Worm (Caenorhabditis elegans) whole organism, midembryonic: ENCODE measurements around the gene R13A5.11.
A peak's percentile ranks its signal among the peaks of the same experiment; 100 is the strongest.

Experiments
- T22C8.4 ChIP-seq: fragments of 200-800 bp; sonication (Bioruptor generic); IDR thresholded peaks from 2 replicates; pipeline ENCODE4 v1.3.6; 2022; ENCODE audit warnings: missing genetic modification characterization, missing compliant biosample characterization
- cog-1 ChIP-seq: sonication (generic microtip); optimal IDR thresholded peaks from 2 replicates; lab custom pipeline; 2016; ENCODE audit warnings: missing genetic modification characterization, missing compliant biosample characterization
- flt-1 ChIP-seq: fragments of 200-800 bp; sonication (Bioruptor generic); IDR thresholded peaks from 2 replicates; pipeline ENCODE4 v1.3.6; 2022; ENCODE audit warnings: missing genetic modification characterization, missing compliant biosample characterization
- klf-2 ChIP-seq: fragments of 200-800 bp; sonication (Bioruptor generic); conservative IDR thresholded peaks from 2 replicates; pipeline ENCODE4 v1.3.6; 2022; ENCODE audit warnings: missing genetic modification reagents, missing genetic modification characterization, missing compliant biosample characterization
- med-1 ChIP-seq: sonication (generic microtip); optimal IDR thresholded peaks from 2 replicates; lab custom pipeline; 2017; ENCODE audit warnings: missing genetic modification characterization, mild to moderate bottlenecking, missing compliant biosample characterization, antibody characterized with exemption, missing genetic modification reagents; ENCODE audit not compliant: insufficient read depth
- ref-1 ChIP-seq: fragments of 200-800 bp; sonication (Bioruptor generic); conservative IDR thresholded peaks from 2 replicates; pipeline ENCODE4 v1.3.6; 2022; ENCODE audit warnings: missing genetic modification reagents, missing genetic modification characterization, missing compliant biosample characterization
- tab-1 ChIP-seq: fragments of 200-800 bp; sonication (Bioruptor generic); IDR thresholded peaks from 2 replicates; pipeline ENCODE4 v1.3.6; 2022; ENCODE audit warnings: missing genetic modification characterization, missing compliant biosample characterization
- ztf-23 ChIP-seq: fragments of 200-800 bp; sonication (Bioruptor generic); IDR thresholded peaks from 2 replicates; pipeline ENCODE4 v1.3.6; 2022; ENCODE audit warnings: missing genetic modification reagents, missing genetic modification characterization, missing compliant biosample characterization
- ztf-29 ChIP-seq: fragments of 200-800 bp; sonication (Bioruptor generic); IDR thresholded peaks from 2 replicates; pipeline ENCODE4 v1.3.6; 2022; ENCODE audit warnings: missing genetic modification reagents, missing genetic modification characterization, missing compliant biosample characterization

R13A5.11 gene

DNA sequence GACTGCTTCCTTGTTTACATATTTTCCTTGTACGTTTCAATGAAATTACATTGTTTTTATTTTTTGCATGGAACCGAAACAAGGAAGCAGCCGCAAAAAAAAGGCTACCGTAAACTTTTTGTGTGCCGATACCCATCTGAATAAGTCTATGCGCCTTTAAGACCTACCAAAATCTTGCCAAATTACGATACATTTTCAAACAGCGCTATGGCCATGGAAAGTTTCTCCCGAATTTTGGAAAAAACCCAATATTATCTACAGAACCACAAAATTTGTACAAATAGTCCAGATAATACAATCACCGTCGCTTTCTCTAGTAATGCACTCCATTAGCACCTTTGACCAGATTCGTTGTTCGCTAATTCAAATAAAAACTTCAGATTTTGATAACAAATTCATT lies 21.4 kb downstream of the R13A5.11 start:
- TF ChIP-seq T22C8.4 (GFP tag; lab: Robert Waterston, UW) (no peak), ztf-29 (GFP tag; lab: Robert Waterston, UW) (no peak), klf-2 (GFP tag; lab: Robert Waterston, UW) (no peak)

DNA sequence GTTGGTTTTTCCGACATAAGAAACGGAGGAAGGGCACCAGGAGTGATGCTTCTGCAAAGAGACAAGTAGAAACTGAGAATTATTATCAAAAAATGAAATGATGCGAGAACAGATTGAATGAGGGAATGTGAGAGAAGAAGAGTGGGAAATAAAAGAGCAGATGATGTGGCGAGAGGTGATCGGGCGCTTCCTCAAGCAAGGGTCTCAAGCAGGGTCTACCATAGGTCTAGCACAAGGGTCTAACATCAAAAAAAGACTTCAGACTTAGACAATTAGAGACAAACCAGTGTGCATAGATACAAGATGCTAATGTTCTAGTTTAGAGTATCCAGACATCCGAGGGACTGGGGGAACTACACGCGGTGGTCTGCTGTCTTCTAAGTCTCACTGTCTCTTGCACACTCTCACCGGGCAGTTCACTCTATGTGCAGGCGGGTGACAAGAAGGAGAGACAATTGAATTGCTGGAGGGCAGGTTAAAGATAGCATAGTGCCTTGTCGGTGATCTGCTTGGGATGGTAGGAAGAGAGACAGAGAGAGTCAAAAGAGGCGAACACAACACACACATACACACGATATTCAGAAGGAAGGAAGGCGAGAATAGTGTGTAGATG lies 22.9 kb downstream of the R13A5.11 start, which contains the start of gene R13A5.7:
Gene R13A5.7 (minus strand): TSS at position 51 of the 613 bp plus-strand sequence.
- no peak for TF ChIP-seq med-1 (GFP tag; lab: Kevin White, UChicago)
- peak; percentile 18 for TF ChIP-seq cog-1 (tag; lab: Kevin White, UChicago)
- peak; percentile 18; the same call in 1 of the 2 replicates for TF ChIP-seq flt-1 (GFP tag; lab: Robert Waterston, UW)
- TF ChIP-seq tab-1 (GFP tag; lab: Robert Waterston, UW): no peak
- no peak for TF ChIP-seq ztf-23
- TF ChIP-seq klf-2 (GFP tag; lab: Robert Waterston, UW): no peak
- no peak for TF ChIP-seq ztf-29 (GFP tag; lab: Robert Waterston, UW)

DNA sequence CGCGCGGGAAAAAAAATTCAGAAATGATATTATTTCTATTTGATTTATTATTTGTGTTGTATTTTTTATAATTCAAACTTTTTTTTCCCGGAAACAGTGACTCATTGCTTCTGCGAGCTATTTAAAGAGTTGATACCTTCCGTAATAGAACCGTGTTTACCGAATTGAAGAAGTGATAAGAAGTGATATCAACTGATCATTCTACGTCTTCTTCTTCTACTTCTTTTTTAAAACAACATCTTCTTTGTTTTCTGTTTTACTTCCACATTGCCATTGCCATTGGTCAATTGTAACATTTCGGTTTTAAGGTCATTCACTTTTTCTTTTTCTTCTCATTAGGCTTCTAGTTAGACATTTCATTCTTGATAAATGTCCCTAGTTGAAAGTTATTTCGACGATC lies 27.0 kb downstream of the R13A5.11 start, which contains the start of gene ttr-32:
Gene ttr-32 (plus strand): TSS at position 314 of the 400 bp plus-strand sequence.
- TF ChIP-seq tab-1 (GFP tag; lab: Robert Waterston, UW) (no peak), klf-2 (GFP tag; lab: Robert Waterston, UW) (no peak), T22C8.4 (GFP tag; lab: Robert Waterston, UW) (no peak), ztf-29 (GFP tag; lab: Robert Waterston, UW) (no peak), flt-1 (GFP tag; lab: Robert Waterston, UW) (no peak), ref-1 (GFP tag; lab: Robert Waterston, UW) (no peak), cog-1 (tag; lab: Kevin White, UChicago) (no peak), med-1 (GFP tag; lab: Kevin White, UChicago) (no peak), ztf-23 (no peak)

DNA sequence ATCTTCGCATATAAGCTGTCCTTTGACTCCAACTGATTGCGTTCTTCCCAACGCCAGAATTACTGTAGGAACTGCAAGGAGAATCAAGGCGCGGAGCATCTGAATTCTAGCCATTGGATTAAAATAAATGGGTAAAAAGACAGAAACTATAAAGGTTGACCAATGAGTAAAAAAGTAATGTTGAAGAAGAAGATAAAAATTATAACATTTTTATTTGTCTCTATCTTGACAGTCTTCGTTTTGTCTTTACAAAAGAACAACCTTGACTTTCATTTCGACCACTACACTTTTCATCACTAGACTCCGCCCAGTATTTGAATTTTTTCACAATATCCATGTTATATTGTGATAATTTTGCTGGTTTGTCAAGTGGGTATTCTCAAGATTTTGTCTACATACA lies 27.9 kb downstream of the R13A5.11 start, which contains the start of gene ttr-8:
Gene ttr-8 (minus strand): TSS at position 101 of the 400 bp plus-strand sequence.
- no peak for TF ChIP-seq tab-1 (GFP tag; lab: Robert Waterston, UW)
- TF ChIP-seq klf-2 (GFP tag; lab: Robert Waterston, UW): no peak
- TF ChIP-seq med-1 (GFP tag; lab: Kevin White, UChicago): no peak
- no peak for TF ChIP-seq cog-1 (tag; lab: Kevin White, UChicago)
- no peak for TF ChIP-seq flt-1 (GFP tag; lab: Robert Waterston, UW)
- no peak for TF ChIP-seq T22C8.4 (GFP tag; lab: Robert Waterston, UW)
- no peak for TF ChIP-seq ref-1 (GFP tag; lab: Robert Waterston, UW)
- no peak for TF ChIP-seq ztf-29 (GFP tag; lab: Robert Waterston, UW)
- no peak for TF ChIP-seq ztf-23

DNA sequence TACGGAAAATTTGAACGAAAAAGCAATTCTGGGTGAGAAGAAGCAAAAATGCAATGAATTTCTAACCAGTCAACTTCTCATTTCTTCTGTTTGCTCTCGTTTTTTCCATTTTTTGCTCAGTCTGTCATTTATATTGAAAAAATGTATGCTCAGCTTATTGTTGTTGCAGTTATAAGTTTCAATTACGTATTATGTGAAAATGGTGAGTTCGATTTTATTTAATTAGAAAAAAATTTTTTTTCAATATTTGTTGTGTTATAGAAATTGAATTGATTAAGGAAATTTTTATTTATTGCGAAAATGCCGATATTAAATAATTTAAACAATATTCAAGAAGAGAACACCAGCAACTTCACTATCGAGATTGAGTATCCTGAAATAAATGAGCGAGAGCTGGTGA lies 31.3 kb downstream of the R13A5.11 start, which contains the start of gene lgc-12:
Gene lgc-12 (plus strand): TSS at position 301 of the 400 bp plus-strand sequence.
- TF ChIP-seq klf-2 (GFP tag; lab: Robert Waterston, UW) (no peak), med-1 (GFP tag; lab: Kevin White, UChicago) (no peak), ztf-29 (GFP tag; lab: Robert Waterston, UW) (no peak), tab-1 (GFP tag; lab: Robert Waterston, UW) (no peak), ref-1 (GFP tag; lab: Robert Waterston, UW) (no peak), cog-1 (tag; lab: Kevin White, UChicago) (no peak), flt-1 (GFP tag; lab: Robert Waterston, UW) (no peak), T22C8.4 (GFP tag; lab: Robert Waterston, UW) (no peak), ztf-23 (no peak)

DNA sequence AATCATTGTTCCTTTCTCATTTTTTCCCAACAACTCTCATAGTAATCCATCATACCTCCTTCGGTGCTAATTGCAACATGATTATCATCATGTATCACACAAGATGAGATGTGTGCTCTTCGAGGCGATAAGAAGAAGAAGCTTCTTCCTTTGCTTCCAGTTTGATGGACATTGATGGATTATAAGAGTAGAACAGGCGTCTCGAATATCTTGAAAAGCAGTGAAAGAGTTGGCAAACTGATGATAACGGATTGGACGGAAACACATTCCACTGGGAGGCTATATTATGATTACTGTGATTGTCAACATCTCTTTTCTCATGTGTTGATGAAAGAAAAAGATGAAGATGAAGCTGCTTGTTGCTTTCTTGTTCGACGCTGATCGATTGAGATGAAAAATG lies 33.3 kb downstream of the R13A5.11 start:
- TF ChIP-seq med-1 (GFP tag; lab: Kevin White, UChicago) (no peak), flt-1 (GFP tag; lab: Robert Waterston, UW) (no peak)

DNA sequence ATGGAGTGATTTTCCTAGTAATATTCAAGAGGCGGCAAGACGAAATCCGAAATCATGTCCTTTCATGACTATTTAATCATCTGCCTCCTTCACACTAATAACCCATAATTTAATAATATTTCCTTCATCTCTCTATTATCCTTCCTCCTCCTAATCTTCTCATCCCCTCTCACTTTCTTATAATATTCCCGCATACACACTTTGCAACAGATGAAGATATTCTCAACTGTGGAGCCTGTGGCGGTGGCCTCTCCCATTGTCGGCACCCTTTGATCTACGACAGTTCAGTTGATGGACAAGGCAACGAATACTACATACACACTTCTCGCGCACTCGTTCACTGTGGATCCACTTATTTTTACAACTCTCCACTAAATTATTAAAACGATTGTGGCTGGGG lies 34.5 kb downstream of the R13A5.11 start:
- no peak for TF ChIP-seq ref-1 (GFP tag; lab: Robert Waterston, UW)
- no peak for TF ChIP-seq cog-1 (tag; lab: Kevin White, UChicago)
- no peak for TF ChIP-seq T22C8.4 (GFP tag; lab: Robert Waterston, UW)
- TF ChIP-seq ztf-23: no peak
- TF ChIP-seq med-1 (GFP tag; lab: Kevin White, UChicago): no peak
- TF ChIP-seq klf-2 (GFP tag; lab: Robert Waterston, UW): no peak
- TF ChIP-seq ztf-29 (GFP tag; lab: Robert Waterston, UW): no peak
- no peak for TF ChIP-seq flt-1 (GFP tag; lab: Robert Waterston, UW)
- no peak for TF ChIP-seq tab-1 (GFP tag; lab: Robert Waterston, UW)

DNA sequence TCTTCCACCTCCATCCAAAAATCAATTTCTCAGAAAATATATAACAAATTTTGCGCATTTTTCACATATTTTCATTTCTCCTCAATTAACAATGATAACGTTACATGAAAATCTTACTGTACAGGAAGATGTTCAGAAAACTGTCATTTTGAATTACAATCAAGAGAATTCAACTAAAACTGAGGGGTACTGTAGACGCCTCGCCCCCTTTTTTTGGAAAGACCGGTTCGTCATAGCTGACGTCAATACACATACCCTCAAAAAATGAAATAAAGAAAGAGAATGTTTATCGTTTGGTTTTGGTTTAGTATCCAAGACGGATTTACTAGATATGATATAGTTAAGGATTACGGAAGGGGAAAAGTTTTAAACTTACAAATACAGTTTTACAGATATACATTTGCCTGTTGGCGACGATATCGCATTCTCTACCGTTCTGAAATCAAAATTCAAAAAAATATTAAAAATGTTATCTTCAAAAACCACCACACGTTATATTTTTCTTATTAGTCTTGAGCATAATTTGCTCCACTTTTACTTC lies 35.1 kb downstream of the R13A5.11 start:
- TF ChIP-seq flt-1 (GFP tag; lab: Robert Waterston, UW) (no peak), ref-1 (GFP tag; lab: Robert Waterston, UW) (no peak), ztf-23 (no peak), cog-1 (tag; lab: Kevin White, UChicago) (no peak)

DNA sequence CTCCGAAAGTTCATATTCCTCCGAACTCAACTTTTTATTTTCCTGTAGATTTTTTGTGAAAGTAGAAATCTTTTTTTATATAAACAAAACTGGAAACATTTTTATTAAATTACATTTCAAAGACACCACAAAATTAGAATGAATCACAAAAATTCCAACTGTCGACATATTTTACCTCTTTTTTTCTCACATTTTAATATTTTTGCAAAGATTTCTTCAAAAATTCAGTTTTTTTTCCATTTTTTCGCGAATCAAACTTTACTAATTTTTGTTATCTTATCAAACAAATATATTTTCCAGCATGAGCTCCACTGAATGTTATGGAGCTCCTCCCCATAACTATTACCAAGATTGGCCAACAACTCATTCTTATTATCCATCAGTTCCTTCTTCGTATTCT lies 37.8 kb downstream of the R13A5.11 start, which contains the start of gene ceh-13:
Gene ceh-13 (plus strand): TSS at position 301 of the 400 bp plus-strand sequence.
- TF ChIP-seq ref-1 (GFP tag; lab: Robert Waterston, UW): no peak
- TF ChIP-seq T22C8.4 (GFP tag; lab: Robert Waterston, UW): no peak
- TF ChIP-seq ztf-23: no peak
- TF ChIP-seq ztf-29 (GFP tag; lab: Robert Waterston, UW): no peak
- TF ChIP-seq tab-1 (GFP tag; lab: Robert Waterston, UW): no peak
- TF ChIP-seq med-1 (GFP tag; lab: Kevin White, UChicago): no peak
- TF ChIP-seq klf-2 (GFP tag; lab: Robert Waterston, UW): no peak
- no peak for TF ChIP-seq cog-1 (tag; lab: Kevin White, UChicago)
- no peak for TF ChIP-seq flt-1 (GFP tag; lab: Robert Waterston, UW)
